Worm (Caenorhabditis elegans) whole organism, L3 larva: ENCODE measurements around the gene C38D9.8.

Experiments
- ama-1 ChIP-seq: fragments of 150-350 bp; optimal IDR thresholded peaks from 2 replicates; lab custom pipeline; 2018
- ceh-82 ChIP-seq: fragments of 150-350 bp; optimal IDR thresholded peaks from 2 replicates; lab custom pipeline; 2014; ENCODE audit warnings: missing biosample characterization, missing genetic modification characterization
- egl-27 ChIP-seq: sonication (generic microtip); optimal IDR thresholded peaks from 4 replicates; lab custom pipeline; 2017; ENCODE audit warnings: missing biosample characterization, missing genetic modification reagents, missing genetic modification characterization
- elt-2 ChIP-seq: sonication (generic microtip); optimal IDR thresholded peaks from 2 replicates; lab custom pipeline; 2016; ENCODE audit warnings: missing genetic modification reagents, mild to moderate bottlenecking, missing genetic modification characterization, missing compliant biosample characterization
- fkh-10 ChIP-seq: sonication (generic microtip); optimal IDR thresholded peaks from 2 replicates; lab custom pipeline; 2017; ENCODE audit warnings: missing biosample characterization, missing genetic modification reagents, missing genetic modification characterization
- jun-1 ChIP-seq: fragments of 150-350 bp; optimal IDR thresholded peaks from 2 replicates; lab custom pipeline; 2014; ENCODE audit warnings: missing biosample characterization, missing genetic modification reagents, missing genetic modification characterization
- mdl-1 ChIP-seq: fragments of 150-350 bp; optimal IDR thresholded peaks from 2 replicates; lab custom pipeline; 2014; ENCODE audit warnings: missing biosample characterization, missing genetic modification characterization
- nfya-1 ChIP-seq: sonication (generic microtip); optimal IDR thresholded peaks from 2 replicates; lab custom pipeline; 2017; ENCODE audit warnings: missing genetic modification characterization, mild to moderate bottlenecking, missing compliant biosample characterization, antibody characterized with exemption, moderate library complexity; ENCODE audit not compliant: insufficient read depth
- sea-2 ChIP-seq: fragments of 150-350 bp; sonication (generic microtip); optimal IDR thresholded peaks from 4 replicates; lab custom pipeline; 2014; ENCODE audit warnings: missing biosample characterization, missing genetic modification reagents, missing genetic modification characterization
- snpc-4 ChIP-seq: fragments of 150-350 bp; optimal IDR thresholded peaks from 2 replicates; lab custom pipeline; 2014; ENCODE audit warnings: missing biosample characterization, missing genetic modification characterization
- unc-62 ChIP-seq: fragments of 150-350 bp; sonication (generic microtip); optimal IDR thresholded peaks from 4 replicates; lab custom pipeline; 2014; ENCODE audit warnings: missing biosample characterization, missing genetic modification reagents, missing genetic modification characterization
- zag-1 ChIP-seq: fragments of 150-350 bp; optimal IDR thresholded peaks from 2 replicates; lab custom pipeline; 2014; ENCODE audit warnings: missing biosample characterization, missing genetic modification characterization
- ztf-11 ChIP-seq: fragments of 150-350 bp; optimal IDR thresholded peaks from 2 replicates; lab custom pipeline; 2014; ENCODE audit warnings: missing biosample characterization, missing genetic modification characterization

- no peak for TF ChIP-seq sea-2 (GFP tag; lab: Kevin White, UChicago)
- TF ChIP-seq ztf-11 (tag; lab: Kevin White, UChicago) = no peak
- no peak for TF ChIP-seq ceh-82 (tag; lab: Kevin White, UChicago)
- no peak for TF ChIP-seq unc-62
- no peak for TF ChIP-seq ama-1 (lab: Kevin White, UChicago)
- TF ChIP-seq egl-27 (tag; lab: Kevin White, UChicago) = no peak
- TF ChIP-seq jun-1 (tag; lab: Kevin White, UChicago) = no peak
- no peak for TF ChIP-seq mdl-1 (tag; lab: Kevin White, UChicago)
- TF ChIP-seq zag-1 (tag; lab: Kevin White, UChicago) = no peak
- no peak for TF ChIP-seq nfya-1 (tag; lab: Kevin White, UChicago)
- TF ChIP-seq fkh-10 = no peak
- no peak for TF ChIP-seq snpc-4
- no peak for TF ChIP-seq elt-2 (tag; lab: Kevin White, UChicago)
These were observed 1.3 kb downstream of the C38D9.8 start for ce11 chrV:17551396-17551795.
